Fruit fly (Drosophila melanogaster) whole organism, embryonic: ENCODE results near the gene CG15536.

ENCODE experiments used
- ATbp ChIP-seq: fragments of 200-800 bp; sonication (Bioruptor generic); optimal IDR thresholded peaks from 2 replicates; lab custom pipeline; 2017; ENCODE audit warnings: missing biosample characterization, mild to moderate bottlenecking, missing genetic modification characterization, missing genetic modification reagents
- Asciz ChIP-seq: fragments of 200-800 bp; sonication (Bioruptor generic); optimal IDR thresholded peaks from 2 replicates; lab custom pipeline; 2017; ENCODE audit warnings: missing biosample characterization, mild to moderate bottlenecking, missing genetic modification characterization, missing genetic modification reagents
- Atf-2 ChIP-seq: fragments of 200-800 bp; sonication (Bioruptor generic); optimal IDR thresholded peaks from 2 replicates; lab custom pipeline; 2016; ENCODE audit warnings: missing biosample characterization, missing genetic modification characterization
- CG1024 ChIP-seq: fragments of 200-800 bp; sonication (Bioruptor generic); IDR thresholded peaks from 2 replicates; pipeline ENCODE4 v1.3.6; 2022; ENCODE audit warnings: missing biosample characterization, missing genetic modification characterization
- CG10274 ChIP-seq: fragments of 200-800 bp; sonication (Bioruptor generic); optimal IDR thresholded peaks from 3 replicates; lab custom pipeline; 2017; ENCODE audit warnings: missing biosample characterization, mild to moderate bottlenecking, missing genetic modification characterization
- CG11696 ChIP-seq: fragments of 200-800 bp; sonication (Bioruptor generic); IDR thresholded peaks from 2 replicates; pipeline ENCODE4 v1.3.6; 2022; ENCODE audit warnings: missing biosample characterization, missing genetic modification characterization
- CG12104 ChIP-seq: fragments of 200-800 bp; sonication (Bioruptor generic); optimal IDR thresholded peaks from 3 replicates; lab custom pipeline; 2016; ENCODE audit warnings: missing biosample characterization, missing genetic modification characterization
- CG12219 ChIP-seq: fragments of 200-800 bp; sonication (Bioruptor generic); optimal IDR thresholded peaks from 3 replicates; lab custom pipeline; 2018; ENCODE audit warnings: missing biosample characterization, mild to moderate bottlenecking, missing genetic modification characterization
- CG13775 ChIP-seq: fragments of 200-800 bp; sonication (Bioruptor generic); optimal IDR thresholded peaks from 3 replicates; lab custom pipeline; 2017; ENCODE audit warnings: missing biosample characterization, mild to moderate bottlenecking, missing genetic modification characterization
- CG14860 ChIP-seq: fragments of 200-800 bp; sonication (Bioruptor generic); IDR thresholded peaks from 3 replicates; pipeline ENCODE4 v1.3.6; 2022; ENCODE audit warnings: missing biosample characterization, missing genetic modification characterization; ENCODE audit not compliant: partially characterized antibody
- CG14965 ChIP-seq: fragments of 200-800 bp; sonication (Bioruptor generic); optimal IDR thresholded peaks from 2 replicates; lab custom pipeline; 2016; ENCODE audit warnings: missing biosample characterization, missing genetic modification characterization, borderline replicate concordance
- CG1647 ChIP-seq: fragments of 200-800 bp; sonication (Bioruptor generic); optimal IDR thresholded peaks from 3 replicates; lab custom pipeline; 2016; ENCODE audit warnings: missing biosample characterization, missing genetic modification characterization
- CG16813 ChIP-seq: fragments of 200-800 bp; sonication (Bioruptor generic); IDR thresholded peaks from 3 replicates; pipeline ENCODE4 v1.3.6; 2022; ENCODE audit warnings: missing biosample characterization, missing genetic modification characterization; ENCODE audit not compliant: partially characterized antibody
- CG17385 ChIP-seq: fragments of 200-800 bp; sonication (Bioruptor generic); optimal IDR thresholded peaks from 3 replicates; lab custom pipeline; 2018; ENCODE audit warnings: missing biosample characterization, mild to moderate bottlenecking, missing genetic modification characterization
- CG18476 ChIP-seq: fragments of 200-800 bp; sonication (Bioruptor generic); optimal IDR thresholded peaks from 2 replicates; lab custom pipeline; 2016; ENCODE audit warnings: missing biosample characterization, mild to moderate bottlenecking, missing genetic modification characterization
- CG30403 ChIP-seq: fragments of 200-800 bp; sonication (Bioruptor generic); optimal IDR thresholded peaks from 3 replicates; lab custom pipeline; 2016; ENCODE audit warnings: missing biosample characterization, missing genetic modification characterization
- CG3163 ChIP-seq: fragments of 200-800 bp; sonication (Bioruptor generic); optimal IDR thresholded peaks from 3 replicates; lab custom pipeline; 2016; ENCODE audit warnings: missing biosample characterization, missing genetic modification characterization
- CG32532 ChIP-seq: fragments of 200-800 bp; sonication (Bioruptor generic); IDR thresholded peaks from 2 replicates; pipeline ENCODE4 v1.3.6; 2022; ENCODE audit warnings: missing biosample characterization, missing genetic modification characterization
- CG4282 ChIP-seq: fragments of 200-800 bp; sonication (Bioruptor generic); optimal IDR thresholded peaks from 2 replicates; lab custom pipeline; 2016; ENCODE audit warnings: missing biosample characterization, missing genetic modification characterization
- CG6254 ChIP-seq: fragments of 200-800 bp; sonication (Bioruptor generic); optimal IDR thresholded peaks from 3 replicates; lab custom pipeline; 2017; ENCODE audit warnings: mild to moderate bottlenecking, missing biosample characterization, missing genetic modification reagents, missing genetic modification characterization
- CG6683 ChIP-seq: fragments of 200-800 bp; sonication (Bioruptor generic); optimal IDR thresholded peaks from 2 replicates; lab custom pipeline; 2017; ENCODE audit warnings: missing biosample characterization, mild to moderate bottlenecking, missing genetic modification characterization, missing genetic modification reagents
- CG9609 ChIP-seq: fragments of 200-800 bp; sonication (Bioruptor generic); optimal IDR thresholded peaks from 3 replicates; lab custom pipeline; 2016; ENCODE audit warnings: missing biosample characterization, missing genetic modification characterization
- CG9817 ChIP-seq: fragments of 200-800 bp; sonication (Bioruptor generic); optimal IDR thresholded peaks from 2 replicates; lab custom pipeline; 2018; ENCODE audit warnings: missing biosample characterization, mild to moderate bottlenecking, missing genetic modification characterization, moderate library complexity
- CrebB ChIP-seq: fragments of 200-800 bp; sonication (Bioruptor generic); optimal IDR thresholded peaks from 3 replicates; lab custom pipeline; 2018; ENCODE audit warnings: missing biosample characterization, mild to moderate bottlenecking, missing genetic modification characterization
- Dbx ChIP-seq: fragments of 200-800 bp; sonication (Bioruptor generic); IDR thresholded peaks from 3 replicates; pipeline ENCODE4 v1.3.6; 2022; ENCODE audit warnings: missing biosample characterization, missing genetic modification characterization
- Eip74EF ChIP-seq, 2 experiments: fragments of 200-800 bp in 1 of 2; fragments of >200 bp in 1 of 2; sonication (Bioruptor generic) in 1 of 2; optimal IDR thresholded peaks; 2 replicates each; lab custom pipeline; 2017 to 2019; ENCODE audit warnings: missing biosample characterization in 2 of 2, missing genetic modification characterization in 2 of 2, mild to moderate bottlenecking in 1 of 2, moderate library complexity in 1 of 2
- Hr3 ChIP-seq: fragments of 200-800 bp; sonication (Bioruptor generic); optimal IDR thresholded peaks from 3 replicates; lab custom pipeline; 2016; ENCODE audit warnings: missing biosample characterization, missing genetic modification characterization
- Hr39 ChIP-seq: fragments of >200 bp; optimal IDR thresholded peaks from 2 replicates; lab custom pipeline; 2017
- Hr51 ChIP-seq, 2 experiments: fragments of 200-800 bp; sonication (Bioruptor generic); optimal IDR thresholded peaks; 2 replicates in 1 of 2; 3 replicates in 1 of 2; lab custom pipeline; 2016 to 2018; ENCODE audit warnings: missing biosample characterization in 2 of 2, missing genetic modification characterization in 2 of 2, mild to moderate bottlenecking in 1 of 2, moderate library complexity in 1 of 2
- Mad ChIP-seq: fragments of 200-800 bp; sonication (Bioruptor generic); optimal IDR thresholded peaks from 2 replicates; lab custom pipeline; 2016; ENCODE audit warnings: missing biosample characterization, missing genetic modification characterization
- Mrtf ChIP-seq: fragments of 200-800 bp; sonication (Bioruptor generic); IDR thresholded peaks from 3 replicates; pipeline ENCODE4 v1.3.6; 2022; ENCODE audit warnings: missing biosample characterization, missing genetic modification characterization
- NfI ChIP-seq: fragments of 200-800 bp; sonication (Bioruptor generic); optimal IDR thresholded peaks from 3 replicates; lab custom pipeline; 2018; ENCODE audit warnings: missing biosample characterization, mild to moderate bottlenecking, missing genetic modification characterization, moderate library complexity
- Oaz ChIP-seq: fragments of 200-800 bp; sonication (Bioruptor generic); IDR thresholded peaks from 2 replicates; pipeline ENCODE4 v1.3.6; 2022; ENCODE audit warnings: missing biosample characterization, missing genetic modification characterization
- Rfx ChIP-seq: fragments of 200-800 bp; sonication (Bioruptor generic); IDR thresholded peaks from 2 replicates; pipeline ENCODE4 v1.3.6; 2022; ENCODE audit warnings: missing biosample characterization, missing genetic modification characterization
- Spps ChIP-seq: fragments of 200-800 bp; sonication (Bioruptor generic); optimal IDR thresholded peaks from 2 replicates; lab custom pipeline; 2018; ENCODE audit warnings: missing biosample characterization, mild to moderate bottlenecking, missing genetic modification characterization
- ab ChIP-seq: fragments of 200-800 bp; sonication (Bioruptor generic); optimal IDR thresholded peaks from 2 replicates; lab custom pipeline; 2016; ENCODE audit warnings: missing biosample characterization, missing genetic modification characterization
- amos ChIP-seq: fragments of 200-800 bp; sonication (Bioruptor generic); IDR thresholded peaks from 2 replicates; pipeline ENCODE4 v1.3.6; 2022; ENCODE audit warnings: missing biosample characterization, missing genetic modification characterization; ENCODE audit not compliant: partially characterized antibody
- aop ChIP-seq: fragments of 200-800 bp; sonication (Bioruptor generic); IDR thresholded peaks from 2 replicates; pipeline ENCODE4 v1.3.6; 2022; ENCODE audit warnings: missing biosample characterization, missing genetic modification characterization
- bab2 ChIP-seq: fragments of 200-800 bp; sonication (Bioruptor generic); optimal IDR thresholded peaks from 2 replicates; lab custom pipeline; 2016; ENCODE audit warnings: missing biosample characterization, missing genetic modification characterization
- btn ChIP-seq: fragments of 200-800 bp; sonication (Bioruptor generic); optimal IDR thresholded peaks from 2 replicates; lab custom pipeline; 2016; ENCODE audit warnings: missing biosample characterization, missing genetic modification characterization
- ewg ChIP-seq: fragments of 200-800 bp; sonication (Bioruptor generic); optimal IDR thresholded peaks from 3 replicates; lab custom pipeline; 2017; ENCODE audit warnings: mild to moderate bottlenecking, missing biosample characterization, missing genetic modification reagents, missing genetic modification characterization
- fd64A ChIP-seq: fragments of 200-800 bp; sonication (Bioruptor generic); optimal IDR thresholded peaks from 3 replicates; lab custom pipeline; 2018; ENCODE audit warnings: missing biosample characterization, mild to moderate bottlenecking, missing genetic modification characterization
- gem ChIP-seq: fragments of 200-800 bp; sonication (Bioruptor generic); optimal IDR thresholded peaks from 2 replicates; lab custom pipeline; 2019; ENCODE audit warnings: missing biosample characterization, mild to moderate bottlenecking, missing genetic modification characterization, moderate library complexity
- gt ChIP-seq: fragments of 200-800 bp; sonication (Bioruptor generic); IDR thresholded peaks from 2 replicates; pipeline ENCODE4 v1.3.6; 2022; ENCODE audit warnings: missing biosample characterization, missing genetic modification characterization
- her ChIP-seq: fragments of 200-800 bp; sonication (Bioruptor generic); optimal IDR thresholded peaks from 2 replicates; lab custom pipeline; 2016; ENCODE audit warnings: missing biosample characterization, missing genetic modification characterization
- nerfin-2 ChIP-seq: fragments of 200-800 bp; sonication (Bioruptor generic); IDR thresholded peaks from 2 replicates; pipeline ENCODE4 v1.3.6; 2022; ENCODE audit warnings: missing biosample characterization, missing genetic modification characterization; ENCODE audit not compliant: partially characterized antibody
- psq ChIP-seq: fragments of 200-800 bp; sonication (Bioruptor generic); optimal IDR thresholded peaks from 2 replicates; lab custom pipeline; 2017; ENCODE audit warnings: missing biosample characterization, missing genetic modification characterization
- ssp ChIP-seq: fragments of 200-800 bp; sonication (Bioruptor generic); IDR thresholded peaks from 2 replicates; pipeline ENCODE4 v1.3.6; 2022; ENCODE audit warnings: missing biosample characterization, missing genetic modification characterization
- tll ChIP-seq, 2 experiments: fragments of 200-800 bp in 1 of 2; fragments of >200 bp in 1 of 2; sonication (Bioruptor generic) in 1 of 2; optimal IDR thresholded peaks; 2 replicates each; lab custom pipeline; 2017 to 2019; ENCODE audit warnings: missing biosample characterization in 2 of 2, missing genetic modification characterization in 2 of 2, mild to moderate bottlenecking in 1 of 2, moderate library complexity in 1 of 2
- toy ChIP-seq: fragments of 200-800 bp; sonication (Bioruptor generic); IDR thresholded peaks from 2 replicates; pipeline ENCODE4 v1.3.6; 2022; ENCODE audit warnings: missing biosample characterization, missing genetic modification characterization
- zfh2 ChIP-seq: fragments of 200-800 bp; sonication (Bioruptor generic); optimal IDR thresholded peaks from 2 replicates; lab custom pipeline; 2016; ENCODE audit warnings: missing biosample characterization, missing genetic modification characterization

Gene CG15536

DNA sequence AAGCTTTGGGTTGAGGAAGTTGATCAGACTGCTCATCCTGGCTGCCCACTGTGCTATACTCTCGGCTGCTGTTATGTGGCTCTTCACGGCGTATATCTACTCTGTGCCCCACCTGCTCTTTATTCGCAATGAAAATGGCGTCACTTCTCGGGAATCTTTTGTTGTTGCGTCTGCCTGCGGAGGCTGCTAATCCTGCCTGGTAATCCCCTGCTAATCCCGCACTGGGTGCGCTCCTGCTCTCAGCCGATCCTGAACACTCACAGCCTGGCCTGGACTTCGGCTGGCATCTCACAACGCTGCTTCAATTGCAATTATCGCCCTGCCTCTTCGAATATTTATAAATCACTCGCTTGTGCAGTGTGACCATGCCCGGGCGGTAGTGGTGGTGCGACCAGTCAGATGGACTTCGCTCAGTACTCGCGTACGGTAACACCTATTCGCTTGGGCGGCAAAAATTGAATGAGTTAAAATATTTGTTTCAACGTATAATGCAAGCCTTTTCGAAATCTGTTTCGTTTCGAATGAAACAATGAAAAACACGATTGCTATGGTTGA lies 2.9 kb upstream of the CG15536 start, which contains the start of gene CG2218 (continued):
- TF ChIP-seq gem (tag; lab: Kevin White, UChicago) (no peak), Eip74EF (GFP tag; optimal IDR thresholded peaks at IDR 0.05; lab: Kevin White, UChicago) (no peak), CG11696 (GFP tag; lab: Robert Waterston, UW) (no peak), tll (GFP tag; optimal IDR thresholded peaks at IDR 0.05; lab: Kevin White, UChicago) (no peak), psq (no peak), CG9817 (tag; lab: Kevin White, UChicago) (no peak), Asciz (GFP tag; lab: Kevin White, UChicago) (no peak), CG6254 (GFP tag; lab: Kevin White, UChicago) (no peak), CG3163 (GFP tag; lab: Kevin White, UChicago) (peak; percentile 22), CG13775 (GFP tag; lab: Kevin White, UChicago) (no peak), CG18476 (GFP tag; lab: Kevin White, UChicago) (no peak), CG14965 (GFP tag; lab: Kevin White, UChicago) (no peak), CG32532 (GFP tag; lab: Robert Waterston, UW) (no peak), CG1024 (GFP tag; lab: Robert Waterston, UW) (no peak), Atf-2 (GFP tag; lab: Kevin White, UChicago) (no peak), her (GFP tag; lab: Kevin White, UChicago) (peak; percentile 11), CrebB (tag; lab: Kevin White, UChicago) (peak; percentile 29), CG30403 (GFP tag; lab: Kevin White, UChicago) (no peak), Oaz (GFP tag; lab: Robert Waterston, UW) (no peak), ATbp (GFP tag; lab: Kevin White, UChicago) (no peak), ewg (GFP tag; lab: Kevin White, UChicago) (no peak), bab2 (GFP tag; lab: Kevin White, UChicago) (no peak), CG14860 (no peak), Spps (tag; lab: Kevin White, UChicago) (no peak), CG12104 (GFP tag; lab: Kevin White, UChicago) (no peak), CG10274 (no peak), Hr39 (lab: Kevin White, UChicago) (no peak), Mrtf (GFP tag; lab: Robert Waterston, UW) (no peak), ssp (GFP tag; lab: Robert Waterston, UW) (no peak), CG16813 (peak; percentile 34; the same call in 2 of the 3 replicates), CG1647 (GFP tag; lab: Kevin White, UChicago) (no peak), CG17385 (no peak), CG12219 (GFP tag; lab: Kevin White, UChicago) (no peak), Hr3 (GFP tag; lab: Kevin White, UChicago) (no peak), fd64A (GFP tag; lab: Kevin White, UChicago) (no peak), amos (GFP tag; lab: Robert Waterston, UW) (peak; percentile 50; the same call in 1 of the 2 replicates), CG4282 (GFP tag; lab: Kevin White, UChicago) (no peak), CG9609 (GFP tag; lab: Kevin White, UChicago) (no peak), ab (GFP tag; lab: Kevin White, UChicago) (no peak), Rfx (GFP tag; lab: Robert Waterston, UW) (peak; percentile 44), nerfin-2 (GFP tag; lab: Robert Waterston, UW) (no peak), gt (no peak), Mad (GFP tag; lab: Kevin White, UChicago) (no peak), Dbx (GFP tag; lab: Robert Waterston, UW) (0 out of 3 replicates have a peak, but pooled peaks have one; percentile 17), NfI (GFP tag; lab: Kevin White, UChicago) (no peak), btn (GFP tag; lab: Kevin White, UChicago) (no peak), Hr51 (GFP tag; optimal IDR thresholded peaks at IDR 0.05; lab: Kevin White, UChicago) (no peak), aop (GFP tag; lab: Robert Waterston, UW) (no peak), zfh2 (GFP tag; lab: Kevin White, UChicago) (no peak), CG6683 (GFP tag; lab: Kevin White, UChicago) (no peak), toy (GFP tag; lab: Robert Waterston, UW) (no peak)
